Fruit fly (Drosophila melanogaster) whole organism, adult: ENCODE measurements around the gene CG31673.

Experiments used
- CG11617 ChIP-seq: fragments of 200-800 bp; sonication (Bioruptor generic); optimal IDR thresholded peaks from 2 replicates; lab custom pipeline; 2017; ENCODE audit warnings: mild to moderate bottlenecking, missing biosample characterization, missing genetic modification reagents, missing genetic modification characterization
- CG12768 ChIP-seq: fragments of 200-800 bp; sonication (Bioruptor generic); optimal IDR thresholded peaks from 2 replicates; lab custom pipeline; 2017; ENCODE audit warnings: missing biosample characterization, missing genetic modification characterization, mild to moderate bottlenecking, moderate library complexity, missing genetic modification reagents
- CG14711 ChIP-seq: fragments of 200-800 bp; sonication (Bioruptor generic); optimal IDR thresholded peaks from 2 replicates; lab custom pipeline; 2018; ENCODE audit warnings: missing biosample characterization, mild to moderate bottlenecking, missing genetic modification characterization, moderate library complexity
- CG1620 ChIP-seq: fragments of 200-800 bp; sonication (Bioruptor generic); optimal IDR thresholded peaks from 2 replicates; lab custom pipeline; 2016; ENCODE audit warnings: missing biosample characterization, missing genetic modification characterization
- CG33017 ChIP-seq: fragments of 200-800 bp; sonication (Bioruptor generic); optimal IDR thresholded peaks from 2 replicates; lab custom pipeline; 2018; ENCODE audit warnings: missing biosample characterization, mild to moderate bottlenecking, missing genetic modification characterization, moderate library complexity
- CG5204 ChIP-seq: fragments of 200-800 bp; sonication (Bioruptor generic); optimal IDR thresholded peaks from 2 replicates; lab custom pipeline; 2016; ENCODE audit warnings: missing biosample characterization, missing genetic modification characterization
- CG7045 ChIP-seq: fragments of 200-800 bp; sonication (Bioruptor generic); optimal IDR thresholded peaks from 2 replicates; lab custom pipeline; 2017; ENCODE audit warnings: missing biosample characterization, mild to moderate bottlenecking, missing genetic modification characterization
- CG7101 ChIP-seq: fragments of 200-800 bp; sonication (Bioruptor generic); optimal IDR thresholded peaks from 2 replicates; lab custom pipeline; 2018; ENCODE audit warnings: missing biosample characterization, mild to moderate bottlenecking, missing genetic modification characterization, moderate library complexity
- Clk ChIP-seq: fragments of 200-800 bp; sonication (Bioruptor generic); optimal IDR thresholded peaks from 2 replicates; lab custom pipeline; 2017; ENCODE audit warnings: missing biosample characterization, missing genetic modification characterization
- Crg-1 ChIP-seq: fragments of 200-800 bp; sonication (Bioruptor generic); optimal IDR thresholded peaks from 2 replicates; lab custom pipeline; 2016; ENCODE audit warnings: missing biosample characterization, missing genetic modification characterization
- Hr96 ChIP-seq: fragments of 200-800 bp; sonication (Bioruptor generic); optimal IDR thresholded peaks from 2 replicates; lab custom pipeline; 2016; ENCODE audit warnings: missing biosample characterization, missing genetic modification characterization
- Mnt ChIP-seq: fragments of 200-800 bp; sonication (Bioruptor generic); optimal IDR thresholded peaks from 2 replicates; lab custom pipeline; 2016; ENCODE audit warnings: missing biosample characterization, mild to moderate bottlenecking, missing genetic modification characterization
- bab1 ChIP-seq: fragments of 200-800 bp; sonication (Bioruptor generic); optimal IDR thresholded peaks from 3 replicates; lab custom pipeline; 2019; ENCODE audit warnings: missing biosample characterization, mild to moderate bottlenecking, missing genetic modification characterization, moderate library complexity
- cic ChIP-seq: fragments of 200-800 bp; sonication (Bioruptor generic); optimal IDR thresholded peaks from 2 replicates; lab custom pipeline; 2017; ENCODE audit warnings: missing biosample characterization, mild to moderate bottlenecking, missing genetic modification characterization, moderate library complexity
- cnc ChIP-seq, 2 experiments: fragments of >200 bp; optimal IDR thresholded peaks; 2 replicates each; lab custom pipeline; 2017
- kay ChIP-seq: fragments of 200-800 bp; sonication (Bioruptor generic); peaks from one replicate; lab custom pipeline; 2016; ENCODE audit warnings: missing biosample characterization, missing genetic modification characterization, borderline replicate concordance
- ovo ChIP-seq: fragments of 200-800 bp; sonication (Bioruptor generic); optimal IDR thresholded peaks from 2 replicates; lab custom pipeline; 2016; ENCODE audit warnings: missing biosample characterization, missing genetic modification characterization
- pad ChIP-seq: fragments of 200-800 bp; sonication (Bioruptor generic); optimal IDR thresholded peaks from 3 replicates; lab custom pipeline; 2017; ENCODE audit warnings: missing biosample characterization, missing genetic modification characterization, mild to moderate bottlenecking, moderate library complexity, missing genetic modification reagents
- tj ChIP-seq: fragments of 200-800 bp; sonication (Bioruptor generic); optimal IDR thresholded peaks from 3 replicates; lab custom pipeline; 2017; ENCODE audit warnings: missing biosample characterization, mild to moderate bottlenecking, missing genetic modification characterization, moderate library complexity
- toe ChIP-seq: fragments of 200-800 bp; sonication (Bioruptor generic); optimal IDR thresholded peaks from 2 replicates; lab custom pipeline; 2016; ENCODE audit warnings: missing biosample characterization, missing genetic modification characterization

Gene CG31673

dm6 chr2L:20824136-20824789 lies 5.1 kb upstream of the CG31673 start:
- TF ChIP-seq kay (GFP tag; lab: Kevin White, UChicago), result peak; percentile 96
- no peak for TF ChIP-seq Crg-1 (GFP tag; lab: Kevin White, UChicago)
- no peak for TF ChIP-seq CG12768 (GFP tag; lab: Kevin White, UChicago)
- peak; percentile 6 for TF ChIP-seq CG33017 (tag; lab: Kevin White, UChicago)
- no peak for TF ChIP-seq CG1620 (GFP tag; lab: Kevin White, UChicago)
- TF ChIP-seq tj (GFP tag; lab: Kevin White, UChicago), result no peak

dm6 chr2L:20825265-20825664 lies 4.1 kb upstream of the CG31673 start:
- peak; percentile 54 for TF ChIP-seq kay (GFP tag; lab: Kevin White, UChicago)
- no peak for TF ChIP-seq CG12768 (GFP tag; lab: Kevin White, UChicago)

dm6 chr2L:20826226-20826625 lies 3.2 kb upstream of the CG31673 start:
- peak; percentile 76 for TF ChIP-seq kay (GFP tag; lab: Kevin White, UChicago)
- no peak for TF ChIP-seq ovo

dm6 chr2L:20827045-20827444 lies 2.4 kb upstream of the CG31673 start:
- TF ChIP-seq Hr96 (GFP tag; lab: Kevin White, UChicago) (no peak), cic (GFP tag; lab: Kevin White, UChicago) (no peak), CG12768 (GFP tag; lab: Kevin White, UChicago) (no peak), Crg-1 (GFP tag; lab: Kevin White, UChicago) (no peak), CG11617 (GFP tag; lab: Kevin White, UChicago) (no peak), ovo (no peak), bab1 (GFP tag; lab: Kevin White, UChicago) (no peak), Clk (GFP tag; lab: Kevin White, UChicago) (no peak), CG7101 (tag; lab: Kevin White, UChicago) (no peak), cnc (optimal IDR thresholded peaks at IDR 0.05; lab: Kevin White, UChicago) (no peak), CG33017 (tag; lab: Kevin White, UChicago) (no peak), pad (GFP tag; lab: Kevin White, UChicago) (no peak), CG7045 (GFP tag; lab: Kevin White, UChicago) (no peak), CG1620 (GFP tag; lab: Kevin White, UChicago) (no peak)

dm6 chr2L:20828701-20829100 lies 708 bp upstream of the CG31673 start:
- TF ChIP-seq cic (GFP tag; lab: Kevin White, UChicago) (peak; percentile 55), ovo (no peak), Clk (GFP tag; lab: Kevin White, UChicago) (no peak), CG5204 (GFP tag; lab: Kevin White, UChicago) (no peak)

dm6 chr2L:20829755-20830396 lies 467 bp downstream of the CG31673 start:
- TF ChIP-seq kay (GFP tag; lab: Kevin White, UChicago) (no peak), toe (GFP tag; lab: Kevin White, UChicago) (no peak), tj (GFP tag; lab: Kevin White, UChicago) (peak; percentile 45), CG33017 (tag; lab: Kevin White, UChicago) (peak; percentile 16), CG5204 (GFP tag; lab: Kevin White, UChicago) (no peak), Hr96 (GFP tag; lab: Kevin White, UChicago) (no peak), bab1 (GFP tag; lab: Kevin White, UChicago) (peak; percentile 0), pad (GFP tag; lab: Kevin White, UChicago) (peak; percentile 0), Crg-1 (GFP tag; lab: Kevin White, UChicago) (no peak), cnc (optimal IDR thresholded peaks at IDR 0.05; lab: Kevin White, UChicago) (no peak), Mnt (GFP tag; lab: Kevin White, UChicago) (peak; percentile 7), CG14711 (tag; lab: Kevin White, UChicago) (peak; percentile 93), CG7101 (tag; lab: Kevin White, UChicago) (peak; percentile 22), ovo (peak; percentile 9), cic (GFP tag; lab: Kevin White, UChicago) (peak; percentile 24), CG11617 (GFP tag; lab: Kevin White, UChicago) (peak; percentile 21), Clk (GFP tag; lab: Kevin White, UChicago) (no peak)

- TF ChIP-seq cic (GFP tag; lab: Kevin White, UChicago) (peak; percentile 55), Mnt (GFP tag; lab: Kevin White, UChicago) (peak; percentile 35), CG5204 (GFP tag; lab: Kevin White, UChicago) (no peak), tj (GFP tag; lab: Kevin White, UChicago) (peak; percentile 1), CG7045 (GFP tag; lab: Kevin White, UChicago) (no peak), bab1 (GFP tag; lab: Kevin White, UChicago) (peak; percentile 72), CG33017 (tag; lab: Kevin White, UChicago) (peak; percentile 25), ovo (no peak), CG1620 (GFP tag; lab: Kevin White, UChicago) (peak; percentile 4), pad (GFP tag; lab: Kevin White, UChicago) (no peak), CG14711 (tag; lab: Kevin White, UChicago) (no peak), cnc (optimal IDR thresholded peaks at IDR 0.05; lab: Kevin White, UChicago) (no peak), CG12768 (GFP tag; lab: Kevin White, UChicago) (no peak), kay (GFP tag; lab: Kevin White, UChicago) (no peak)
Observed at dm6 chr2L:20831060-20831459, 1.7 kb downstream of the CG31673 start, which contains the start of gene CG31674. CG31674 (plus strand) TSS chr2L:20831262.
